Worm (Caenorhabditis elegans): ENCODE measurements around the gene str-236.
A peak's percentile ranks its signal among the peaks of the same experiment; 100 is the strongest.

The str-236 gene

ce11 chrV:1480841-1481240, 47.0 kb downstream of the str-236 start:
- peak; percentile 73 for TF ChIP-seq egl-5 (tag; optimal IDR thresholded peaks at IDR 0.05)
- no peak for TF ChIP-seq zag-1 (tag; optimal IDR thresholded peaks at IDR 0.05)

ce11 chrV:1476841-1477240, 51.0 kb downstream of the str-236 start:
- TF ChIP-seq nhr-237 (tag; optimal IDR thresholded peaks at IDR 0.05): no peak
- TF ChIP-seq ceh-82 (tag; optimal IDR thresholded peaks at IDR 0.05): no peak
- no peak for TF ChIP-seq tbx-2 (tag; optimal IDR thresholded peaks at IDR 0.05)
- TF ChIP-seq sea-2 (GFP tag; optimal IDR thresholded peaks at IDR 0.05): no peak
- no peak for TF ChIP-seq nhr-77 (tag; optimal IDR thresholded peaks at IDR 0.05)
- no peak for TF ChIP-seq hmg-11 (tag; optimal IDR thresholded peaks at IDR 0.05)
- TF ChIP-seq elt-2 (tag; optimal IDR thresholded peaks at IDR 0.05): no peak
- no peak for TF ChIP-seq nhr-11 (tag; optimal IDR thresholded peaks at IDR 0.05)
- TF ChIP-seq unc-62 (GFP tag; optimal IDR thresholded peaks at IDR 0.05): no peak
- TF ChIP-seq unc-39 (tag; optimal IDR thresholded peaks at IDR 0.05): no peak
- no peak for TF ChIP-seq pha-4 (tag; optimal IDR thresholded peaks at IDR 0.05)
- no peak for TF ChIP-seq jun-1 (tag; optimal IDR thresholded peaks at IDR 0.05)
- no peak for TF ChIP-seq egl-5 (tag; optimal IDR thresholded peaks at IDR 0.05)
- TF ChIP-seq mml-1 (tag; optimal IDR thresholded peaks at IDR 0.05): no peak
- TF ChIP-seq eor-1 (tag; optimal IDR thresholded peaks at IDR 0.05): no peak
- no peak for TF ChIP-seq ztf-11 (tag; optimal IDR thresholded peaks at IDR 0.05)
- no peak for TF ChIP-seq nhr-23 (tag; optimal IDR thresholded peaks at IDR 0.05)
- TF ChIP-seq nhr-28 (tag; optimal IDR thresholded peaks at IDR 0.05): no peak
- TF ChIP-seq mdl-1 (tag; optimal IDR thresholded peaks at IDR 0.05): no peak
- no peak for TF ChIP-seq skn-1 (tag; optimal IDR thresholded peaks at IDR 0.05)

All from whole organism, L3 larva.